Worm (Caenorhabditis elegans) whole organism, L1 larva: ENCODE measurements around the gene C01G12.7.

Source experiments
- C04F5.9 ChIP-seq: sonication (generic microtip); optimal IDR thresholded peaks from 2 replicates; lab custom pipeline; 2016; ENCODE audit warnings: missing genetic modification characterization, missing compliant biosample characterization
- aly-2 ChIP-seq: fragments of 150-350 bp; optimal IDR thresholded peaks from 2 replicates; lab custom pipeline; 2014; ENCODE audit warnings: missing biosample characterization, missing genetic modification characterization
- jun-1 ChIP-seq: fragments of 150-350 bp; optimal IDR thresholded peaks from 2 replicates; lab custom pipeline; 2014; ENCODE audit warnings: missing biosample characterization, missing genetic modification reagents, missing genetic modification characterization
- nhr-47 ChIP-seq: sonication (generic microtip); optimal IDR thresholded peaks from 2 replicates; lab custom pipeline; 2016; ENCODE audit warnings: mild to moderate bottlenecking, missing genetic modification characterization, moderate library complexity, missing compliant biosample characterization
- nhr-77 ChIP-seq: fragments of 150-350 bp; optimal IDR thresholded peaks from 2 replicates; lab custom pipeline; 2014; ENCODE audit warnings: missing biosample characterization, missing genetic modification characterization
- pqm-1 ChIP-seq: sonication (generic microtip); optimal IDR thresholded peaks from 3 replicates; lab custom pipeline; 2017; ENCODE audit warnings: missing biosample characterization, missing genetic modification characterization
- snpc-4 ChIP-seq: fragments of 150-350 bp; optimal IDR thresholded peaks from 2 replicates; lab custom pipeline; 2014; ENCODE audit warnings: missing biosample characterization, missing genetic modification characterization
- sptf-1 ChIP-seq: fragments of 150-350 bp; optimal IDR thresholded peaks from 2 replicates; lab custom pipeline; 2014; ENCODE audit warnings: missing biosample characterization, missing genetic modification characterization
- sup-37 ChIP-seq: fragments of 200-800 bp; sonication (Bioruptor generic); optimal IDR thresholded peaks from 2 replicates; lab custom pipeline; 2018; ENCODE audit warnings: mild to moderate bottlenecking, missing genetic modification characterization, missing compliant biosample characterization
- unc-130 ChIP-seq: fragments of 150-350 bp; optimal IDR thresholded peaks from 2 replicates; lab custom pipeline; 2017; ENCODE audit warnings: missing biosample characterization, missing genetic modification characterization, inconsistent platforms

- TF ChIP-seq pqm-1 (tag; lab: Kevin White, UChicago) (no peak), snpc-4 (no peak), jun-1 (tag; lab: Kevin White, UChicago) (no peak), unc-130 (tag; lab: Kevin White, UChicago) (no peak), sptf-1 (tag; lab: Kevin White, UChicago) (no peak), nhr-47 (tag; lab: Kevin White, UChicago) (no peak), aly-2 (tag; lab: Kevin White, UChicago) (no peak), C04F5.9 (tag; lab: Kevin White, UChicago) (no peak), sup-37 (GFP tag; lab: Kevin White, UChicago) (no peak), nhr-77 (tag; lab: Kevin White, UChicago) (no peak)
Observed at ce11 chrII:14550613-14551012, 41.1 kb downstream of the C01G12.7 start, which contains the start of gene nlp-41.
